Fruit fly (Drosophila melanogaster): ENCODE results near the gene spartin.
"Not testable (repeated sequence)": the region's sequence is repeated elsewhere in the genome, so short reads cannot be mapped to it uniquely, and the experiment has no call there.

spartin gene

dm6 chr3R:4684811-4685210, 30.2 kb downstream of the spartin start:
- TF ChIP-seq Med (GFP tag) = peak; percentile 82
- TF ChIP-seq bsh (GFP tag; optimal IDR thresholded peaks at IDR 0.05) = peak in 1 of 2 experiments; percentile 11
- 0 out of 2 replicates have a peak, but pooled peaks have one; percentile 8 for TF ChIP-seq Xrp1 (GFP tag; IDR thresholded peaks at IDR 0.05)
- TF ChIP-seq pb (GFP tag; optimal IDR thresholded peaks at IDR 0.05) = peak; percentile 1
- 0 out of 3 replicates have a peak, but pooled peaks have one; percentile 13 for TF ChIP-seq H15 (GFP tag; IDR thresholded peaks at IDR 0.05)
- TF ChIP-seq Ets65A (GFP tag) = peak; percentile 75
- TF ChIP-seq CG1603 (tag; optimal IDR thresholded peaks at IDR 0.05) = peak; percentile 29
- 0 out of 2 replicates have a peak, but pooled peaks have one; percentile 11 for TF ChIP-seq CG1024 (GFP tag; IDR thresholded peaks at IDR 0.05)
- TF ChIP-seq CG30431 (GFP tag; optimal IDR thresholded peaks at IDR 0.05) = peak; percentile 5
- TF ChIP-seq tll (GFP tag; optimal IDR thresholded peaks at IDR 0.05) = peak in 1 of 2 experiments; percentile 45
- TF ChIP-seq CG32532 (GFP tag; IDR thresholded peaks at IDR 0.05) = peak; percentile 25; the same call in 1 of the 2 replicates
- TF ChIP-seq prd (optimal IDR thresholded peaks at IDR 0.05); CG8290 (GFP tag; optimal IDR thresholded peaks at IDR 0.05): not testable (repeated sequence)
- TF ChIP-seq prd (GFP tag; IDR thresholded peaks at IDR 0.05) = peak; percentile 41; the same call in 1 of the 3 replicates
- TF ChIP-seq CG2712 (tag; optimal IDR thresholded peaks at IDR 0.05) = peak; percentile 4
- TF ChIP-seq Mrtf (GFP tag; IDR thresholded peaks at IDR 0.05) = 0 out of 3 replicates have a peak, but pooled peaks have one; percentile 36
- TF ChIP-seq Hsf (GFP tag; optimal IDR thresholded peaks at IDR 0.05) = peak; percentile 3
- TF ChIP-seq zfh1 (GFP tag; IDR thresholded peaks at IDR 0.05) = peak; percentile 37; the same call in 1 of the 3 replicates
- peak; percentile 91 for TF ChIP-seq CTCF (GFP tag; optimal IDR thresholded peaks at IDR 0.05)
- TF ChIP-seq CG2199 (GFP tag; IDR thresholded peaks at IDR 0.05) = peak; percentile 92
- peak; percentile 16 for TF ChIP-seq tin (GFP tag; optimal IDR thresholded peaks at IDR 0.05)
- TF ChIP-seq ind (GFP tag; optimal IDR thresholded peaks at IDR 0.05) = peak; percentile 1
- TF ChIP-seq CG8388 (GFP tag; optimal IDR thresholded peaks at IDR 0.05) = peak; percentile 90
- peak in 1 of 2 experiments; percentile 39 for TF ChIP-seq CG8290 (tag; optimal IDR thresholded peaks at IDR 0.05)
- TF ChIP-seq ap (GFP tag; IDR thresholded peaks at IDR 0.05) = 0 out of 2 replicates have a peak, but pooled peaks have one; percentile 4

DNA sequence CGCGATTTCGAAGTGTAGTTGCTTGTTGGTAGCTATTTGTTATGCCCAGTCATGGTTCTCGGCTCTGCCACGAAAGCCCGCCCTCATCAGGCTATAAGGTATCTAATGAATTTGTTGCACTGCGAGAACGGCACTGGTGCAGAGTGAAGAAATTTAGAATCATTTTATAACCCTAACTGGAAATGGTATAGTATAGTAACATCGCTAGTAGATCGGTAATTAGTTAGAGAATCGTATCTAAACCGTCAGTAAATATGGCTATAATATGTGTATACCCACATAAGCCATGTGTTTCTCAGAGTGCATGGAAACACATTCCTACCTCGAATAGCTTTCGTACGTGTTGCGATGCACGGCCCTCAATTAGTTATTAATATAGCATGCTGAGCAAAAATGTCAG, 32.6 kb downstream of the spartin start:
- TF ChIP-seq pb (GFP tag; optimal IDR thresholded peaks at IDR 0.05) (no peak), CG1603 (tag; optimal IDR thresholded peaks at IDR 0.05) (peak; percentile 0), Med (GFP tag) (peak; percentile 47), bsh (GFP tag; optimal IDR thresholded peaks at IDR 0.05) (peak; percentile 13 to 60), dm (GFP tag; optimal IDR thresholded peaks at IDR 0.05) (no peak), ase (GFP tag; IDR thresholded peaks at IDR 0.05) (no peak), sd (tag; optimal IDR thresholded peaks at IDR 0.05) (peak; percentile 2), CG18011 (GFP tag; optimal IDR thresholded peaks at IDR 0.05) (no peak), Dfd (GFP tag; optimal IDR thresholded peaks at IDR 0.05) (no peak), CG17359 (tag; optimal IDR thresholded peaks at IDR 0.05) (no peak), Blimp-1 (GFP tag; optimal IDR thresholded peaks at IDR 0.05) (peak; percentile 14), Drgx (GFP tag; IDR thresholded peaks at IDR 0.05) (peak; percentile 78), sens (GFP tag) (peak; percentile 84), CG6854 (GFP tag; optimal IDR thresholded peaks at IDR 0.05) (no peak)

DNA sequence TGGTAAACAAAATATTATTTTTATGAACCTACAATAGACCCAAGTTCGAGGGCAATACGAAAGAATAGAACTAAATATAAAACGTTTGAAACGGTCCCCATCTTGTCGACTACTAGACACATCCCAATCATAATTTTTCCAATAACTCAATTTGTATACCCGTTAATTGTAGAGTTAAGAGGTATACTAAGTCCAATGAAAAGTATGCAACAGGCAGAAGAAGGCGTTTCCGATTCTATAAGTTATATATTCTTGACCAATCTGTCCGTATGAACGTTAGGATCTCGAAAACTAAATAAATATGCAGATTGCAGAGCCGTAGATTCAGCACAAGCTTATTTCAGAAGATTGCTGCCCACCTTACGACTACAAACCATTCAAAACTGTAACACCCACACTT, 35.9 kb downstream of the spartin start, which contains the start of gene CG33927:
Gene CG33927, minus strand, starts transcription at position 101 of the 400 bp plus-strand sequence.
- TF ChIP-seq scrt (GFP tag; optimal IDR thresholded peaks at IDR 0.05) (no peak), CG8765 (GFP tag; IDR thresholded peaks at IDR 0.05) (no peak), slbo (GFP tag; IDR thresholded peaks at IDR 0.05) (no peak), Sry-β (GFP tag; optimal IDR thresholded peaks at IDR 0.05) (no peak), pzg (GFP tag; optimal IDR thresholded peaks at IDR 0.05) (no peak), sd (tag; optimal IDR thresholded peaks at IDR 0.05) (no peak)

Data from whole organism, embryonic.